Worm (Caenorhabditis elegans): ENCODE results near the gene aptf-4.

DNA sequence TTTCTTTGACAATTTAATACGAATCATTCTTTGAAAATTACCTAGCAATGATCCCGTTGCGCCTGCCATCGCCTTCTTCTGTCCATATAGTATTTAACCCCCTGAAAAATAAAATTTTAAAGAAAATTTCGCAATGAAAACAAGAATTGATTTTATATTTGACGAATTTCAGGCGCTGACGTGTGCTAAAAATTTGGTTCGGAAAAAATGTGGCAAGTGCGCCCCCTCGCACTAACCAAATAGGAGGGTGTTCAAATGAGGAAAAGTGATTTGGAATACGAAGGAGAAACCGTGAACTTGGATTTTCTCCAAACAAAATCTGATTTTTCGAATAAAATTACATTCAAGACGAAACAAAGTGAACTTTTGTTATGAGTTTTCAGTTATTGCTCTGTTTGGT is 24.7 kb upstream of the aptf-4 start, which contains the start of gene stc-1:
- no peak for TF ChIP-seq ama-1 (optimal IDR thresholded peaks at IDR 0.05)
- TF ChIP-seq ceh-13 (GFP tag; optimal IDR thresholded peaks at IDR 0.05) = no peak
- TF ChIP-seq flt-1 (GFP tag; IDR thresholded peaks at IDR 0.05) = no peak
- TF ChIP-seq sea-1 (GFP tag; conservative IDR thresholded peaks at IDR 0.05) = no peak
- TF ChIP-seq F13C5.2 (tag; optimal IDR thresholded peaks at IDR 0.05) = no peak
- no peak for TF ChIP-seq tra-4 (tag; optimal IDR thresholded peaks at IDR 0.05)
- no peak for TF ChIP-seq B0310.2 (tag; optimal IDR thresholded peaks at IDR 0.05)
- TF ChIP-seq pes-1 (GFP tag; IDR thresholded peaks at IDR 0.05) = no peak
- TF ChIP-seq tbx-37 (GFP tag; conservative IDR thresholded peaks at IDR 0.05) = no peak
- TF ChIP-seq ceh-36 (tag; optimal IDR thresholded peaks at IDR 0.05) = no peak
